Worm (Caenorhabditis elegans) whole organism, midembryonic: ENCODE measurements around the gene F46C5.10.

Experiments used
- flt-1 ChIP-seq: fragments of 200-800 bp; sonication (Bioruptor generic); IDR thresholded peaks from 2 replicates; pipeline ENCODE4 v1.3.6; 2022; ENCODE audit warnings: missing genetic modification characterization, missing compliant biosample characterization
- ref-1 ChIP-seq: fragments of 200-800 bp; sonication (Bioruptor generic); conservative IDR thresholded peaks from 2 replicates; pipeline ENCODE4 v1.3.6; 2022; ENCODE audit warnings: missing genetic modification reagents, missing genetic modification characterization, missing compliant biosample characterization
- tab-1 ChIP-seq: fragments of 200-800 bp; sonication (Bioruptor generic); IDR thresholded peaks from 2 replicates; pipeline ENCODE4 v1.3.6; 2022; ENCODE audit warnings: missing genetic modification characterization, missing compliant biosample characterization
- ztf-23 ChIP-seq: fragments of 200-800 bp; sonication (Bioruptor generic); IDR thresholded peaks from 2 replicates; pipeline ENCODE4 v1.3.6; 2022; ENCODE audit warnings: missing genetic modification reagents, missing genetic modification characterization, missing compliant biosample characterization

DNA sequence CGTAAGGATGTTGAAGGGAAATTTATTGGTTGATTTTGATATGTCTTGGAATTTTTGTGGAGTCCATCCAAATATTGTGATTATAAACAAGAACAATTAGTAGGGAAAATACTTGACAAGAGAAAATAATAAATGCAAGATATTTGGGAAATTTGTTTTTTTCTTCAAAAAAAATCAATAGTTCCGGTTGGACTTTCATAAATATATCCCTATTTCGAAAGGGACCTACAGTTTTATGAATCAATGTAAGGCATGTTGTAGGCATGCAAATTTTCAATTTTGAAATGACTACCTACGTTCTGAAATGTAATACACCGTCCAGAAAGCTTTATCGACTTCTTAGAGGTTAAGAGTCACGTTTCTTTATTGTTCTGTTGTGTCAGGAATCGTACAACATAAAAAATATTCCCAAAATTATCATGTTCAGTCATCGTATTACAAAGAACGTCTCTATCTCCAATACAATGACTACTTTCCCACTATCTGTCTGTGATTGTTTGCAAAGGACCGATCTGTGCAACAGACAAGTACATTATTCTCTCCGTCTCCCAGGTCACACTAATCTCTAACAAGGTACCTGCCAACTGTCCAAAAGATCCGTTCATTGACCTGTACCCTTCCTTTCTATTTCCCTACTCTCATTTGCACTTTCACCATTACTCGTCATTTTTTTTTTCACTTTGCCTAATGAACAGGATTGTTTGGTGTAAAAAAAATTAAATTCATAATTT lies 28.8 kb downstream of the F46C5.10 start, which contains the start of gene F07H5.13:
- 0 out of 2 replicates have a peak, but pooled peaks have one; percentile 56 for TF ChIP-seq flt-1 (GFP tag; lab: Robert Waterston, UW)
- TF ChIP-seq ztf-23 (GFP tag; lab: Robert Waterston, UW): 0 out of 2 replicates have a peak, but pooled peaks have one; percentile 41
- TF ChIP-seq tab-1 (GFP tag; lab: Robert Waterston, UW): no peak
- no peak for TF ChIP-seq ref-1 (GFP tag; lab: Robert Waterston, UW)
